Fruit fly (Drosophila melanogaster) whole organism, prepupa: Measurements from ENCODE around the gene CG6709.

Experiments
- Blimp-1 ChIP-seq: fragments of 200-800 bp; sonication (Bioruptor generic); optimal IDR thresholded peaks from 3 replicates; lab custom pipeline; 2017; ENCODE audit warnings: missing biosample characterization, missing genetic modification characterization, mild to moderate bottlenecking, moderate library complexity, missing genetic modification reagents
- CG10631 ChIP-seq: fragments of 200-800 bp; sonication (Bioruptor generic); optimal IDR thresholded peaks from 2 replicates; lab custom pipeline; 2016; ENCODE audit warnings: missing biosample characterization, missing genetic modification characterization
- CG10669 ChIP-seq: fragments of 200-800 bp; sonication (Bioruptor generic); optimal IDR thresholded peaks from 3 replicates; lab custom pipeline; 2018; ENCODE audit warnings: missing biosample characterization, mild to moderate bottlenecking, missing genetic modification characterization, moderate library complexity
- CG11762 ChIP-seq: fragments of 200-800 bp; sonication (Bioruptor generic); optimal IDR thresholded peaks from 3 replicates; lab custom pipeline; 2016; ENCODE audit warnings: missing biosample characterization, missing genetic modification characterization; ENCODE audit not compliant: insufficient read depth
- CG11902 ChIP-seq: fragments of 200-800 bp; sonication (Bioruptor generic); optimal IDR thresholded peaks from 3 replicates; lab custom pipeline; 2016; ENCODE audit warnings: missing biosample characterization, missing genetic modification characterization
- CG15336 ChIP-seq: fragments of 200-800 bp; sonication (Bioruptor generic); IDR thresholded peaks from 2 replicates; pipeline ENCODE4 v1.3.6; 2022; ENCODE audit warnings: missing biosample characterization, missing genetic modification characterization
- CG1621 ChIP-seq: fragments of 200-800 bp; sonication (Bioruptor generic); optimal IDR thresholded peaks from 3 replicates; lab custom pipeline; 2018; ENCODE audit warnings: missing biosample characterization, mild to moderate bottlenecking, missing genetic modification characterization
- CG16779 ChIP-seq: fragments of 200-800 bp; sonication (Bioruptor generic); optimal IDR thresholded peaks from 3 replicates; lab custom pipeline; 2017; ENCODE audit warnings: missing biosample characterization, mild to moderate bottlenecking, missing genetic modification characterization
- CG31627 ChIP-seq: fragments of 200-800 bp; sonication (Bioruptor generic); optimal IDR thresholded peaks from 3 replicates; lab custom pipeline; 2016; ENCODE audit warnings: missing biosample characterization, missing genetic modification characterization
- CG32006 ChIP-seq: fragments of 200-800 bp; sonication (Bioruptor generic); optimal IDR thresholded peaks from 3 replicates; lab custom pipeline; 2017; ENCODE audit warnings: missing biosample characterization, mild to moderate bottlenecking, missing genetic modification characterization
- CG34406 ChIP-seq: fragments of 200-800 bp; sonication (Bioruptor generic); optimal IDR thresholded peaks from 3 replicates; lab custom pipeline; 2016; ENCODE audit warnings: missing biosample characterization, missing genetic modification characterization
- CG3919 ChIP-seq: fragments of 200-800 bp; sonication (Bioruptor generic); optimal IDR thresholded peaks from 3 replicates; lab custom pipeline; 2016; ENCODE audit warnings: missing biosample characterization, missing genetic modification characterization
- CG4318 ChIP-seq: fragments of 200-800 bp; sonication (Bioruptor generic); optimal IDR thresholded peaks from 3 replicates; lab custom pipeline; 2017; ENCODE audit warnings: missing biosample characterization, mild to moderate bottlenecking, missing genetic modification characterization
- CG6276 ChIP-seq: fragments of 200-800 bp; sonication (Bioruptor generic); optimal IDR thresholded peaks from 2 replicates; lab custom pipeline; 2017; ENCODE audit warnings: missing biosample characterization, mild to moderate bottlenecking, missing genetic modification characterization
- CG6792 ChIP-seq: fragments of 200-800 bp; sonication (Bioruptor generic); optimal IDR thresholded peaks from 3 replicates; lab custom pipeline; 2016; ENCODE audit warnings: missing biosample characterization, missing genetic modification characterization
- CG6808 ChIP-seq: fragments of 200-800 bp; sonication (Bioruptor generic); optimal IDR thresholded peaks from 3 replicates; lab custom pipeline; 2017; ENCODE audit warnings: missing biosample characterization, missing genetic modification characterization, mild to moderate bottlenecking, moderate library complexity, missing genetic modification reagents
- CG7368 ChIP-seq: fragments of 200-800 bp; sonication (Bioruptor generic); optimal IDR thresholded peaks from 3 replicates; lab custom pipeline; 2016; ENCODE audit warnings: missing biosample characterization, missing genetic modification characterization
- CG8119 ChIP-seq: fragments of 200-800 bp; sonication (Bioruptor generic); IDR thresholded peaks from 3 replicates; pipeline ENCODE4 v1.3.6; 2022; ENCODE audit warnings: missing biosample characterization, missing genetic modification characterization
- CG8319 ChIP-seq: fragments of 200-800 bp; sonication (Bioruptor generic); optimal IDR thresholded peaks from 3 replicates; lab custom pipeline; 2016; ENCODE audit warnings: missing biosample characterization, missing genetic modification characterization
- CG8632 ChIP-seq: fragments of 200-800 bp; sonication (Bioruptor generic); optimal IDR thresholded peaks from 3 replicates; lab custom pipeline; 2016; ENCODE audit warnings: missing biosample characterization, missing genetic modification characterization
- CG9139 ChIP-seq: fragments of 200-800 bp; sonication (Bioruptor generic); optimal IDR thresholded peaks from 3 replicates; lab custom pipeline; 2017; ENCODE audit warnings: missing biosample characterization, mild to moderate bottlenecking, missing genetic modification characterization
- Eip78C ChIP-seq: fragments of 200-800 bp; sonication (Bioruptor generic); peaks from one replicate; lab custom pipeline; 2016; ENCODE audit warnings: missing biosample characterization, missing genetic modification characterization
- Eip93F ChIP-seq: fragments of 200-800 bp; sonication (Bioruptor generic); optimal IDR thresholded peaks from 2 replicates; lab custom pipeline; 2016; ENCODE audit warnings: missing biosample characterization, mild to moderate bottlenecking, missing genetic modification characterization
- Ets21C ChIP-seq: fragments of 200-800 bp; sonication (Bioruptor generic); optimal IDR thresholded peaks from 3 replicates; lab custom pipeline; 2016; ENCODE audit warnings: missing biosample characterization, missing genetic modification characterization
- Ets96B ChIP-seq: fragments of 200-800 bp; optimal IDR thresholded peaks from 2 replicates; lab custom pipeline; 2019; ENCODE audit warnings: missing biosample characterization, mild to moderate bottlenecking, missing genetic modification characterization, moderate library complexity
- Gug ChIP-seq: fragments of 200-800 bp; sonication (Bioruptor generic); IDR thresholded peaks from 2 replicates; pipeline ENCODE4 v1.3.6; 2022; ENCODE audit warnings: missing biosample characterization, missing genetic modification characterization
- Hr38 ChIP-seq: sonication (Bioruptor generic); optimal IDR thresholded peaks from 2 replicates; lab custom pipeline; 2016; ENCODE audit warnings: missing biosample characterization, missing genetic modification characterization
- Hr39 ChIP-seq: fragments of 200-800 bp; sonication (Bioruptor generic); optimal IDR thresholded peaks from 2 replicates; lab custom pipeline; 2016; ENCODE audit warnings: missing biosample characterization, missing genetic modification characterization
- Hr4 ChIP-seq: fragments of 200-800 bp; sonication (Bioruptor generic); optimal IDR thresholded peaks from 3 replicates; lab custom pipeline; 2016; ENCODE audit warnings: missing biosample characterization, missing genetic modification characterization
- Lpt ChIP-seq: fragments of 200-800 bp; sonication (Bioruptor generic); optimal IDR thresholded peaks from 3 replicates; lab custom pipeline; 2016; ENCODE audit warnings: missing biosample characterization, missing genetic modification characterization
- Met ChIP-seq: fragments of 200-800 bp; sonication (Bioruptor generic); optimal IDR thresholded peaks from 3 replicates; lab custom pipeline; 2016; ENCODE audit warnings: missing biosample characterization, missing genetic modification characterization
- Smox ChIP-seq: fragments of 200-800 bp; sonication (Bioruptor generic); optimal IDR thresholded peaks from 3 replicates; lab custom pipeline; 2016; ENCODE audit warnings: missing biosample characterization, missing genetic modification characterization
- Sox102F ChIP-seq: fragments of 200-800 bp; sonication (Bioruptor generic); optimal IDR thresholded peaks from 2 replicates; lab custom pipeline; 2016; ENCODE audit warnings: missing biosample characterization, mild to moderate bottlenecking, missing genetic modification characterization
- Sox15 ChIP-seq: fragments of 200-800 bp; sonication (Bioruptor generic); optimal IDR thresholded peaks from 3 replicates; lab custom pipeline; 2016; ENCODE audit warnings: missing biosample characterization, missing genetic modification characterization
- achi ChIP-seq: fragments of 200-800 bp; sonication (Bioruptor generic); optimal IDR thresholded peaks from 3 replicates; lab custom pipeline; 2016; ENCODE audit warnings: missing biosample characterization, missing genetic modification characterization
- acj6 ChIP-seq: fragments of 200-800 bp; sonication (Bioruptor generic); optimal IDR thresholded peaks from 3 replicates; lab custom pipeline; 2016; ENCODE audit warnings: missing biosample characterization, missing genetic modification characterization
- dac ChIP-seq: fragments of 200-800 bp; sonication (Bioruptor generic); optimal IDR thresholded peaks from 2 replicates; lab custom pipeline; 2017; ENCODE audit warnings: missing biosample characterization, mild to moderate bottlenecking, missing genetic modification characterization
- dsx ChIP-seq: fragments of 200-800 bp; optimal IDR thresholded peaks from 3 replicates; lab custom pipeline; 2019; ENCODE audit warnings: missing biosample characterization, mild to moderate bottlenecking, missing genetic modification characterization, moderate library complexity; ENCODE audit not compliant: poor library complexity, severe bottlenecking
- eg ChIP-seq: fragments of 200-800 bp; sonication (Bioruptor generic); IDR thresholded peaks from 3 replicates; pipeline ENCODE4 v1.3.6; 2022; ENCODE audit warnings: missing biosample characterization, missing genetic modification characterization
- esn ChIP-seq: fragments of 200-800 bp; sonication (Bioruptor generic); optimal IDR thresholded peaks from 2 replicates; lab custom pipeline; 2016; ENCODE audit warnings: missing biosample characterization, mild to moderate bottlenecking, missing genetic modification characterization, moderate library complexity
- fd59A ChIP-seq: fragments of 200-800 bp; sonication (Bioruptor generic); optimal IDR thresholded peaks from 2 replicates; lab custom pipeline; 2017; ENCODE audit warnings: missing biosample characterization, mild to moderate bottlenecking, missing genetic modification characterization, missing genetic modification reagents
- fd85E ChIP-seq: fragments of 200-800 bp; sonication (Bioruptor generic); optimal IDR thresholded peaks from 3 replicates; lab custom pipeline; 2016; ENCODE audit warnings: missing biosample characterization, missing genetic modification characterization
- lz ChIP-seq: fragments of 200-800 bp; sonication (Bioruptor generic); optimal IDR thresholded peaks from 3 replicates; lab custom pipeline; 2016; ENCODE audit warnings: missing biosample characterization, missing genetic modification characterization
- pdm3 ChIP-seq: fragments of 200-800 bp; sonication (Bioruptor generic); optimal IDR thresholded peaks from 3 replicates; lab custom pipeline; 2016; ENCODE audit warnings: missing biosample characterization, missing genetic modification characterization
- salr ChIP-seq, 2 experiments: fragments of 200-800 bp; sonication (Bioruptor generic); optimal IDR thresholded peaks; 3 replicates each; lab custom pipeline; 2016 to 2018; ENCODE audit warnings: missing biosample characterization in 2 of 2, missing genetic modification characterization in 2 of 2, mild to moderate bottlenecking in 1 of 2
- spab ChIP-seq: fragments of 200-800 bp; sonication (Bioruptor generic); optimal IDR thresholded peaks from 2 replicates; lab custom pipeline; 2017; ENCODE audit warnings: missing biosample characterization, mild to moderate bottlenecking, missing genetic modification characterization, missing genetic modification reagents
- svp ChIP-seq: fragments of 200-800 bp; sonication (Bioruptor generic); peaks from one replicate; lab custom pipeline; 2016; ENCODE audit warnings: missing biosample characterization, missing genetic modification characterization
- topi ChIP-seq: fragments of 200-800 bp; sonication (Bioruptor generic); optimal IDR thresholded peaks from 3 replicates; lab custom pipeline; 2016; ENCODE audit warnings: missing biosample characterization, missing genetic modification characterization
- vri ChIP-seq: fragments of 200-800 bp; sonication (Bioruptor generic); optimal IDR thresholded peaks from 3 replicates; lab custom pipeline; 2016; ENCODE audit warnings: missing biosample characterization, mild to moderate bottlenecking, missing genetic modification characterization

Gene CG6709

DNA sequence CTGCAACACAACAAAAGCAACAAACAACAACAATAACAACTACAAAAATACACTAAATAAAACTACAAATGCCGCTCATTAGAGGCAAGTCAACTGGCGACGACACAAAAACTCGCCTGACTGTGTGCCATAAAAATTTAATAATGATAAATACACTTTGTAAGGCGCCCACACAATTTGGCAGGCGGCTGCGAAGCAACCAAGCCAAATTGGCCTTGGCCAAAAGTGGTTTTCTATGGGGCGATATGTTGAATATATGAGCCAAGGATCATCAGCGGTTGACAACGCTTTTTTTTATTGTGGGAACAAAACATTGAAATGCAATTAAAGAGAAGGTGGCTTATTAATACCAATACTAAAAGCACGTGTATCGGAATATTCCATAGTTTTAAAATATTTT is 44.4 kb downstream of the CG6709 start:
- TF ChIP-seq CG31627 (GFP tag; lab: Kevin White, UChicago) (no peak), svp (GFP tag; lab: Kevin White, UChicago) (no peak), CG7368 (GFP tag; lab: Kevin White, UChicago) (no peak), CG11762 (GFP tag; lab: Kevin White, UChicago) (no peak), CG9139 (GFP tag; lab: Kevin White, UChicago) (no peak), CG6276 (no peak), CG4318 (no peak), vri (GFP tag; lab: Kevin White, UChicago) (no peak), CG11902 (GFP tag; lab: Kevin White, UChicago) (no peak), fd85E (GFP tag; lab: Kevin White, UChicago) (no peak), Ets21C (GFP tag; lab: Kevin White, UChicago) (no peak), acj6 (GFP tag; lab: Kevin White, UChicago) (no peak), salr (GFP tag; optimal IDR thresholded peaks at IDR 0.05; lab: Kevin White, UChicago) (no peak), CG6792 (GFP tag; lab: Kevin White, UChicago) (no peak)

DNA sequence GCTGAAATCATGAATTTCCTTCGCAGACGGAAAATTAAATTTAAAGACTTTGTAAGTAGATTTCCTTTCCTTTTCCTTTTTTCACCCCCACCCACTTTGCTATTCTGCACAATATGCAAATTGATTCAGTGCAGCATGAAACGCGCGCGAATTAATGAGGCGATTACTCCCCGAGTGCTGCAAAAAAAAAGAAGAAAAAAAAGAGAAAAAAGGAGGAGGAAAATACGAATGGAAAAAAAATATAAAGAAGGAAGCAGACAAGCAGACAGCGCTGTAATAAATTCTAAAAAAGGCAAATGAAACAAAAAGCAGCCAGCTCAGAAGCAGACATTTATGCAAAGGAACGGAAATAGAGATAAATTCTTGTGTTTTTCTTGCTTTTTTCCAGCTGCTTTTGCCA is 45.8 kb downstream of the CG6709 start:
- TF ChIP-seq CG3919 (GFP tag; lab: Kevin White, UChicago) (peak; percentile 58), lz (no peak), fd59A (GFP tag; lab: Kevin White, UChicago) (peak; percentile 41), Ets96B (tag; lab: Kevin White, UChicago) (peak; percentile 75), achi (peak; percentile 45), CG6808 (GFP tag; lab: Kevin White, UChicago) (peak; percentile 91), CG6792 (GFP tag; lab: Kevin White, UChicago) (no peak), CG10669 (GFP tag; lab: Kevin White, UChicago) (peak; percentile 83), CG34406 (GFP tag; lab: Kevin White, UChicago) (no peak), Blimp-1 (GFP tag; lab: Kevin White, UChicago) (no peak), Hr39 (no peak), CG16779 (tag; lab: Kevin White, UChicago) (peak; percentile 83), Met (GFP tag; lab: Kevin White, UChicago) (no peak), CG8632 (peak; percentile 46), CG32006 (peak; percentile 55), CG31627 (GFP tag; lab: Kevin White, UChicago) (no peak), CG10631 (GFP tag; lab: Kevin White, UChicago) (peak; percentile 7), Eip93F (GFP tag; lab: Kevin White, UChicago) (no peak), Sox102F (GFP tag; lab: Kevin White, UChicago) (no peak), dac (GFP tag; lab: Kevin White, UChicago) (peak; percentile 8), esn (GFP tag; lab: Kevin White, UChicago) (no peak), CG15336 (peak; percentile 69), CG4318 (no peak), Sox15 (GFP tag; lab: Kevin White, UChicago) (no peak), Hr38 (no peak), vri (GFP tag; lab: Kevin White, UChicago) (no peak), fd85E (GFP tag; lab: Kevin White, UChicago) (no peak), Hr4 (GFP tag; lab: Kevin White, UChicago) (no peak), Smox (no peak), CG8319 (GFP tag; lab: Kevin White, UChicago) (no peak), CG11902 (GFP tag; lab: Kevin White, UChicago) (no peak), Eip78C (GFP tag; lab: Kevin White, UChicago) (no peak), Ets21C (GFP tag; lab: Kevin White, UChicago) (no peak), topi (GFP tag; lab: Kevin White, UChicago) (no peak), salr (GFP tag; optimal IDR thresholded peaks at IDR 0.05; lab: Kevin White, UChicago) (peak; percentile 27 to 67), CG8119 (GFP tag; lab: Robert Waterston, UW) (peak; percentile 84), spab (GFP tag; lab: Kevin White, UChicago) (peak; percentile 73), CG1621 (tag; lab: Kevin White, UChicago) (peak; percentile 64), CG6276 (peak; percentile 85), Gug (GFP tag; lab: Robert Waterston, UW) (no peak), dsx (GFP tag; lab: Kevin White, UChicago) (peak; percentile 66), CG7368 (GFP tag; lab: Kevin White, UChicago) (peak; percentile 38), eg (peak; percentile 85), pdm3 (GFP tag; lab: Kevin White, UChicago) (peak; percentile 56), Lpt (GFP tag; lab: Kevin White, UChicago) (peak; percentile 84)
